Worm (Caenorhabditis elegans): ENCODE data around the gene nhr-51.
"Not testable (repeated sequence)": the region's sequence is repeated elsewhere in the genome, so short reads cannot be mapped to it uniquely, and the experiment has no call there.

The nhr-51 gene

DNA sequence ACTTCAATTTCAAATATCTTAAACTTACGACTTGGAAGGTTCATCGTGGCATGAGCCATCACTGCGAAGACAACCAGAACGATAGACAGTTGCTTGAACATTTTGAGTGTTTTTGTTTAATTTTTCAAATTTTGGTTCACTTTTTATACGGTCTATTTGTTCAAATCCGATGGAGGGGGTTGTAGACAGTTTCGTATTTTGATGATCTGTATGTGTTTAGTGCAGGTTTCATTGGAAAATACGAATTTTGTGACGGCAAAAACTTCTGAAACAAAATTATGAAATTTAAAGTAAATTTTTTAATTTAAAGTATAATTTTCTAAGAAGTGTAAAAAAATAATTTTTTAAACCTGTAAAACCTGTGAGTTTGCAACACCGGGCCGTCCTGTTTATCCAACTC lies 30.6 kb upstream of the nhr-51 start, which contains the start of gene C55A1.4:
Gene C55A1.4 (minus strand): TSS at position 101 of the 400 bp plus-strand sequence.
- TF ChIP-seq C16A3.4, ceh-90, vab-15 (tag; optimal IDR thresholded peaks at IDR 0.05): not testable (repeated sequence)

DNA sequence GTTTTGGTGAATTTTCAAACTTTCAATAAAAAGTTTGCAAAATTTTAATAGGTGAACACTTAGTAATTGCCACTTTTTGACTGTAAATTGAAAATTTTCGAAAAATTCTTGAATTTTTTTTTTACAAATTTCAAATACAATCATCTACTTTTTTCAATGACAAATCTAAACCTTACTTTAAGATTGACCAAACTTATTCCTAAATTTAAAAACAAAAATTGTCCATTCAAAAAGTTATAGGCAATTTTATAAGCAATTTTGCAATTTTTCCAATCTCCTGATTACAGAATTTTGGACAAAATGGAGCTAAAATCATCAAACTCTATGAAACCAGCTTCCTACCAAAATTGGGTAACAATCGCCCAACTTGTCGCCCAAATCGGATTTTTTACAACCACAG lies 29.2 kb upstream of the nhr-51 start, which contains the start of gene str-23:
Gene str-23 (plus strand): TSS at position 301 of the 400 bp plus-strand sequence.
- no peak for TF ChIP-seq irx-1 (tag; optimal IDR thresholded peaks at IDR 0.05)
- TF ChIP-seq lin-15B (tag; optimal IDR thresholded peaks at IDR 0.05), result no peak
- TF ChIP-seq blmp-1 (tag; optimal IDR thresholded peaks at IDR 0.05), result no peak
- TF ChIP-seq nhr-47 (tag; optimal IDR thresholded peaks at IDR 0.05), result no peak
- TF ChIP-seq snu-23 (GFP tag; optimal IDR thresholded peaks at IDR 0.05), result no peak
- TF ChIP-seq tlp-1 (tag; optimal IDR thresholded peaks at IDR 0.05), result no peak
- no peak for TF ChIP-seq swsn-7 (tag; optimal IDR thresholded peaks at IDR 0.05)
- TF ChIP-seq C16A3.4 (tag; optimal IDR thresholded peaks at IDR 0.05), result no peak
- no peak for TF ChIP-seq xbp-1 (tag; optimal IDR thresholded peaks at IDR 0.05)
- TF ChIP-seq unc-62 (GFP tag; optimal IDR thresholded peaks at IDR 0.05), result no peak
- TF ChIP-seq rnt-1 (tag; optimal IDR thresholded peaks at IDR 0.05), result no peak
- no peak for TF ChIP-seq elt-3 (tag; optimal IDR thresholded peaks at IDR 0.05)
- TF ChIP-seq dsc-1 (tag; optimal IDR thresholded peaks at IDR 0.05), result no peak
- no peak for TF ChIP-seq mef-2 (tag; optimal IDR thresholded peaks at IDR 0.05)
- no peak for TF ChIP-seq isw-1 (GFP tag; IDR thresholded peaks at IDR 0.05)
- no peak for TF ChIP-seq grh-1 (GFP tag; IDR thresholded peaks at IDR 0.05)
- TF ChIP-seq Y116A8C.19 (tag; optimal IDR thresholded peaks at IDR 0.05; ENCODE audit: borderline replicate concordance), result no peak

DNA sequence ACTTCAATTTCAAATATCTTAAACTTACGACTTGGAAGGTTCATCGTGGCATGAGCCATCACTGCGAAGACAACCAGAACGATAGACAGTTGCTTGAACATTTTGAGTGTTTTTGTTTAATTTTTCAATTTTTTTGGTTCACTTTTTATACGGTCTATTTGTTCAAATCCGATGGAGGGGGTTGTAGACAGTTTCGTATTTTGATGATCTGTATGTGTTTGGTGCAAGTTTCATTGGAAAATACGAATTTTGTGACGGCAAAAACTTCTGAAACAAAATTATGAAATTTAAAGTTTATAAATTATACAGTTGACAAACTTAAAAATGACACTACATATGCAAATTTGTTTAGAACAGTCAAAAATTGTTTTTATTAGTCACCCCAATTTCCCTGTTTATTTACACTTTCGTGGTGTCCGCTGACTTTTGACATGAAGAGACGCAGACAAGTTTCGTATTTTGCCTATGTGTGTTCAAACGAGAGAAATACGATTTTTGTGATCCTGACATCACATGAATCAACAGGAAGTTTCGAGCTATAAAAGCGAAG lies 26.2 kb upstream of the nhr-51 start, which contains the start of the genes C55A1.7 and C55A1.6:
Gene C55A1.7 (minus strand): TSS at position 101 of the 550 bp plus-strand sequence.
Gene C55A1.6 (plus strand): TSS at position 500 of the 550 bp plus-strand sequence.
- TF ChIP-seq grh-1 (GFP tag; IDR thresholded peaks at IDR 0.05); ceh-63 (GFP tag; optimal IDR thresholded peaks at IDR 0.05); nhr-28 (tag; optimal IDR thresholded peaks at IDR 0.05): not testable (repeated sequence)

DNA sequence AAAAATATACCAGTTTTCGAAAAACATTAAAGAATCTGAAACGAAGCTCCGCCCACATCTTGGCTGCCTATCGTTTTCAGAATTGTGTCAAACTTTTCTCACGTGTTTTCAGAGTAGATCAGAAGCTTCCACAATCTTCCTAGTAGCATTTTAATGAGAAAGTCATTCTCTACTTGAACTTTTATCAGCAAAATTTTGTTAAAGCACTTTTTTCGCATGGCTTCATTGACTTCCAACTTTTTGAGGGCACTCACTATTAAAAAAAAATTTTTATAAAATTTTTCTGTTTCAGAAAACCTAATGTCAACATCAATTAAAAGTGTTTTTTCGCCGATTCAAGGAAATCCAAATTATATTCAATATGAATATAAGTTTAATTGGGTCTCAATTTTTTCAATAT lies 23.6 kb upstream of the nhr-51 start, which contains the start of gene sru-42:
Gene sru-42 (plus strand): TSS at position 301 of the 400 bp plus-strand sequence.
- peak; percentile 11 for TF ChIP-seq fkh-8 (tag; optimal IDR thresholded peaks at IDR 0.05)
- no peak for TF ChIP-seq ceh-8 (GFP tag; optimal IDR thresholded peaks at IDR 0.05)

DNA sequence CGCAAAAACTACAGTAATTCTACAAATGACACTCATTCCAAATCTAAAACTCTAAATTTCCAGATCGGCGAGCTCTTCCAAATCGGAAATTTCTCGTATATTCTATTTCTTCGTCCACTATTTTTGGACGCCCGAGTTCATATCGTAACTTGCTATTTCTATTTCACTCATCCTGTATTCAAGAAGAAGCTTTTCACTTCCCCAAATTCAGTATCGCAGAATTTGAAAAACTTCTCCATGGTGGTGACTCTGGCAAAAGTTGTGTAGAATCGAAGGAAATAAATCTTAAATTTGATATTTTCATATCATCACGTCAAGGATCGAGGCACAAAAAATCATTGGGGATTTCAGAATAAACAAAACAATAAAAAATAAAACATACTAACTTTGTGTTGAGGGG lies 21.7 kb upstream of the nhr-51 start:
- TF ChIP-seq efl-1 (optimal IDR thresholded peaks at IDR 0.05) (no peak), efl-1 (GFP tag; optimal IDR thresholded peaks at IDR 0.05 in 1 of 2) (peak in 1 of 2 experiments; percentile 81), lin-15B (tag; optimal IDR thresholded peaks at IDR 0.05) (no peak), F16B12.6 (tag; optimal IDR thresholded peaks at IDR 0.05) (no peak), elt-3 (tag; optimal IDR thresholded peaks at IDR 0.05) (no peak), mdl-1 (tag; optimal IDR thresholded peaks at IDR 0.05) (no peak), nhr-85 (tag) (peak; percentile 65)

DNA sequence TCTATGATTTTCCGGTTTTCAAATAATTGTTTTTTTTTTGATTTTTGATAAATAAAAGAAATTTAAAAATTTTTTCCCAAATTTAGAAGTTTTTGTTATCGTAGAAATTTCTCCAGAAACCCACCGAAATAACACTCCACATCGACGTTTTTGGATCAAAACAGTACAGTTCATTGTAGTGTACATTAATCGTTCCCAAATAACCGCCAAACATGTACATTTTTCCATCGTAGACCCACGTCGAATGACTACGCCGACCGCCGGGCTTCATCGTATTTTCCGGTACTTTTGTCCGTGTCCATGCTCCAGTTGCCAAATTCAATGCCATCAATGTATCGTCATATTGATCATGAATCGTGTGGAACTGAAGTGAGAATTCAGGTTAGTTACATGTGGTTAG lies 19.7 kb upstream of the nhr-51 start, which contains the start of gene F53E4.2:
Gene F53E4.2 (plus strand): TSS at position 301 of the 400 bp plus-strand sequence.
- TF ChIP-seq sox-4 (tag; optimal IDR thresholded peaks at IDR 0.05) (no peak), ztf-4 (tag; optimal IDR thresholded peaks at IDR 0.05) (no peak), nhr-77 (tag; optimal IDR thresholded peaks at IDR 0.05) (no peak), nhr-12 (tag; optimal IDR thresholded peaks at IDR 0.05) (no peak), nhr-20 (tag; optimal IDR thresholded peaks at IDR 0.05) (no peak), ceh-88 (GFP tag; IDR thresholded peaks at IDR 0.05) (no peak), elt-2 (tag; optimal IDR thresholded peaks at IDR 0.05) (no peak), blmp-1 (tag; optimal IDR thresholded peaks at IDR 0.05) (no peak), mep-1 (tag; optimal IDR thresholded peaks at IDR 0.05) (no peak), efl-3 (GFP tag; optimal IDR thresholded peaks at IDR 0.05) (no peak), unc-30 (tag; optimal IDR thresholded peaks at IDR 0.05) (no peak), nhr-71 (tag; optimal IDR thresholded peaks at IDR 0.05) (no peak), lin-35 (GFP tag; optimal IDR thresholded peaks at IDR 0.05) (no peak)

Measured in whole organism, L1 larva.